Fruit fly (Drosophila melanogaster) whole organism, embryonic: ENCODE results near the gene CG17028.

ENCODE experiments used
- Abd-B ChIP-seq: fragments of 200-800 bp; sonication (Bioruptor generic); optimal IDR thresholded peaks from 2 replicates; lab custom pipeline; 2018; ENCODE audit warnings: missing biosample characterization, mild to moderate bottlenecking, missing genetic modification characterization, moderate library complexity
- CG10959 ChIP-seq: fragments of 200-800 bp; sonication (Bioruptor generic); IDR thresholded peaks from 2 replicates; pipeline ENCODE4 v1.3.6; 2022; ENCODE audit warnings: missing biosample characterization, missing genetic modification characterization
- CG12071 ChIP-seq: fragments of 200-800 bp; sonication (Bioruptor generic); optimal IDR thresholded peaks from 3 replicates; lab custom pipeline; 2018; ENCODE audit warnings: missing biosample characterization, mild to moderate bottlenecking, missing genetic modification characterization
- CG13287 ChIP-seq: fragments of 200-800 bp; sonication (Bioruptor generic); IDR thresholded peaks from 2 replicates; pipeline ENCODE4 v1.3.6; 2022; ENCODE audit warnings: missing biosample characterization, missing genetic modification characterization; ENCODE audit not compliant: partially characterized antibody
- CG15073 ChIP-seq: fragments of 200-800 bp; sonication (Bioruptor generic); optimal IDR thresholded peaks from 2 replicates; lab custom pipeline; 2016; ENCODE audit warnings: missing biosample characterization, missing genetic modification characterization
- CG15269 ChIP-seq: fragments of 200-800 bp; sonication (Bioruptor generic); optimal IDR thresholded peaks from 2 replicates; lab custom pipeline; 2018; ENCODE audit warnings: missing biosample characterization, mild to moderate bottlenecking, missing genetic modification characterization, moderate library complexity
- CG15601 ChIP-seq: fragments of 200-800 bp; sonication (Bioruptor generic); optimal IDR thresholded peaks from 3 replicates; lab custom pipeline; 2019; ENCODE audit warnings: missing biosample characterization, mild to moderate bottlenecking, missing genetic modification characterization, moderate library complexity
- CG1832 ChIP-seq: fragments of 200-800 bp; sonication (Bioruptor generic); optimal IDR thresholded peaks from 2 replicates; lab custom pipeline; 2017; ENCODE audit warnings: missing biosample characterization, mild to moderate bottlenecking, missing genetic modification characterization, inconsistent platforms
- CG18599 ChIP-seq: fragments of 200-800 bp; sonication (Bioruptor generic); optimal IDR thresholded peaks from 3 replicates; lab custom pipeline; 2017; ENCODE audit warnings: missing biosample characterization, missing genetic modification characterization, mild to moderate bottlenecking, moderate library complexity, missing genetic modification reagents
- CG2129 ChIP-seq: fragments of 200-800 bp; sonication (Bioruptor generic); IDR thresholded peaks from 2 replicates; pipeline ENCODE4 v1.3.6; 2022; ENCODE audit warnings: missing biosample characterization, missing genetic modification characterization; ENCODE audit not compliant: partially characterized antibody
- CG2202 ChIP-seq: fragments of 200-800 bp; sonication (Bioruptor generic); optimal IDR thresholded peaks from 2 replicates; lab custom pipeline; 2018; ENCODE audit warnings: missing biosample characterization, mild to moderate bottlenecking, missing genetic modification characterization
- CG30020 ChIP-seq: fragments of 200-800 bp; optimal IDR thresholded peaks from 2 replicates; lab custom pipeline; 2019; ENCODE audit warnings: missing biosample characterization, mild to moderate bottlenecking, missing genetic modification characterization, moderate library complexity
- CG31388 ChIP-seq: fragments of 200-800 bp; sonication (Bioruptor generic); optimal IDR thresholded peaks from 2 replicates; lab custom pipeline; 2016; ENCODE audit warnings: missing biosample characterization, missing genetic modification characterization
- CG3838 ChIP-seq: fragments of 200-800 bp; sonication (Bioruptor generic); optimal IDR thresholded peaks from 3 replicates; lab custom pipeline; 2016; ENCODE audit warnings: missing biosample characterization, missing genetic modification characterization
- CG4424 ChIP-seq: fragments of 200-800 bp; sonication (Bioruptor generic); optimal IDR thresholded peaks from 3 replicates; lab custom pipeline; 2016; ENCODE audit warnings: missing biosample characterization, missing genetic modification characterization
- CG6254 ChIP-seq: fragments of 200-800 bp; sonication (Bioruptor generic); optimal IDR thresholded peaks from 3 replicates; lab custom pipeline; 2017; ENCODE audit warnings: mild to moderate bottlenecking, missing biosample characterization, missing genetic modification reagents, missing genetic modification characterization
- CG6683 ChIP-seq: fragments of 200-800 bp; sonication (Bioruptor generic); optimal IDR thresholded peaks from 2 replicates; lab custom pipeline; 2017; ENCODE audit warnings: missing biosample characterization, mild to moderate bottlenecking, missing genetic modification characterization, missing genetic modification reagents
- CG7372 ChIP-seq: fragments of 200-800 bp; sonication (Bioruptor generic); IDR thresholded peaks from 2 replicates; pipeline ENCODE4 v1.3.6; 2022; ENCODE audit warnings: missing biosample characterization, missing genetic modification characterization
- CG9727 ChIP-seq: fragments of 200-800 bp; sonication (Bioruptor generic); optimal IDR thresholded peaks from 3 replicates; lab custom pipeline; 2017; ENCODE audit warnings: missing biosample characterization, mild to moderate bottlenecking, missing genetic modification characterization
- Camta ChIP-seq: fragments of 200-800 bp; sonication (Bioruptor generic); optimal IDR thresholded peaks from 2 replicates; lab custom pipeline; 2016; ENCODE audit warnings: missing biosample characterization, missing genetic modification characterization
- Deaf1 ChIP-seq: fragments of 200-800 bp; optimal IDR thresholded peaks from 3 replicates; lab custom pipeline; 2019; ENCODE audit warnings: missing biosample characterization, mild to moderate bottlenecking, missing genetic modification characterization, moderate library complexity
- Dek ChIP-seq: fragments of 200-800 bp; sonication (Bioruptor generic); optimal IDR thresholded peaks from 3 replicates; lab custom pipeline; 2019; ENCODE audit warnings: missing biosample characterization, mild to moderate bottlenecking, missing genetic modification characterization, moderate library complexity
- Dip2 ChIP-seq: fragments of 200-800 bp; sonication (Bioruptor generic); IDR thresholded peaks from 2 replicates; pipeline ENCODE4 v1.3.6; 2022; ENCODE audit warnings: missing biosample characterization, missing genetic modification characterization
- Doc3 ChIP-seq: fragments of 200-800 bp; sonication (Bioruptor generic); IDR thresholded peaks from 3 replicates; pipeline ENCODE4 v1.3.6; 2022; ENCODE audit warnings: missing biosample characterization, missing genetic modification characterization; ENCODE audit not compliant: partially characterized antibody
- E2f1 ChIP-seq: fragments of 200-800 bp; sonication (Bioruptor generic); IDR thresholded peaks from 2 replicates; pipeline ENCODE4 v1.3.6; 2022; ENCODE audit warnings: missing biosample characterization, missing genetic modification characterization
- Eip74EF ChIP-seq, 2 experiments: fragments of 200-800 bp in 1 of 2; fragments of >200 bp in 1 of 2; sonication (Bioruptor generic) in 1 of 2; optimal IDR thresholded peaks; 2 replicates each; lab custom pipeline; 2017 to 2019; ENCODE audit warnings: missing biosample characterization in 2 of 2, missing genetic modification characterization in 2 of 2, mild to moderate bottlenecking in 1 of 2, moderate library complexity in 1 of 2
- Ets65A ChIP-seq: fragments of 200-800 bp; sonication (Bioruptor generic); peaks from one replicate; lab custom pipeline; 2016; ENCODE audit warnings: missing biosample characterization, missing genetic modification characterization
- Fer1 ChIP-seq: fragments of 200-800 bp; sonication (Bioruptor generic); optimal IDR thresholded peaks from 2 replicates; lab custom pipeline; 2017; ENCODE audit warnings: missing biosample characterization, mild to moderate bottlenecking, missing genetic modification characterization
- Hr78 ChIP-seq, 2 experiments: fragments of 200-800 bp in 1 of 2; fragments of >200 bp in 1 of 2; sonication (Bioruptor generic) in 1 of 2; optimal IDR thresholded peaks; 2 replicates each; lab custom pipeline; 2017 to 2019; ENCODE audit warnings: missing biosample characterization in 2 of 2, missing genetic modification characterization in 2 of 2, mild to moderate bottlenecking in 1 of 2, moderate library complexity in 1 of 2
- Lpt ChIP-seq: fragments of >200 bp; optimal IDR thresholded peaks from 2 replicates; lab custom pipeline; 2018; ENCODE audit warnings: missing biosample characterization, missing genetic modification characterization
- MESR4 ChIP-seq: fragments of 200-800 bp; sonication (Bioruptor generic); optimal IDR thresholded peaks from 2 replicates; lab custom pipeline; 2018; ENCODE audit warnings: missing biosample characterization, mild to moderate bottlenecking, missing genetic modification characterization, moderate library complexity
- NK7.1 ChIP-seq: fragments of 200-800 bp; sonication (Bioruptor generic); optimal IDR thresholded peaks from 3 replicates; lab custom pipeline; 2016; ENCODE audit warnings: missing biosample characterization, missing genetic modification characterization
- NfI ChIP-seq: fragments of 200-800 bp; sonication (Bioruptor generic); optimal IDR thresholded peaks from 3 replicates; lab custom pipeline; 2018; ENCODE audit warnings: missing biosample characterization, mild to moderate bottlenecking, missing genetic modification characterization, moderate library complexity
- Oaz ChIP-seq: fragments of 200-800 bp; sonication (Bioruptor generic); IDR thresholded peaks from 2 replicates; pipeline ENCODE4 v1.3.6; 2022; ENCODE audit warnings: missing biosample characterization, missing genetic modification characterization
- Oli ChIP-seq: fragments of 200-800 bp; sonication (Bioruptor generic); optimal IDR thresholded peaks from 2 replicates; lab custom pipeline; 2018; ENCODE audit warnings: missing biosample characterization, mild to moderate bottlenecking, missing genetic modification characterization, moderate library complexity
- PHDP ChIP-seq: fragments of 200-800 bp; sonication (Bioruptor generic); optimal IDR thresholded peaks from 3 replicates; lab custom pipeline; 2018; ENCODE audit warnings: missing biosample characterization, mild to moderate bottlenecking, missing genetic modification characterization, moderate library complexity
- Ssrp ChIP-seq: fragments of 200-800 bp; sonication (Bioruptor generic); optimal IDR thresholded peaks from 2 replicates; lab custom pipeline; 2018; ENCODE audit warnings: missing biosample characterization, mild to moderate bottlenecking, missing genetic modification characterization, moderate library complexity
- Stat92E ChIP-seq, 3 experiments: fragments of >200 bp in 2 of 3; fragments of 200-800 bp in 1 of 3; sonication (Bioruptor generic) in 1 of 3; optimal IDR thresholded peaks; 2 replicates each; lab custom pipeline; 2017 to 2019; ENCODE audit warnings: missing biosample characterization in 3 of 3, missing genetic modification characterization in 3 of 3, mild to moderate bottlenecking in 1 of 3, moderate library complexity in 1 of 3
- ara ChIP-seq: fragments of 200-800 bp; sonication (Bioruptor generic); IDR thresholded peaks from 2 replicates; pipeline ENCODE4 v1.3.6; 2022; ENCODE audit warnings: missing biosample characterization, missing genetic modification characterization
- caup ChIP-seq: fragments of 200-800 bp; sonication (Bioruptor generic); optimal IDR thresholded peaks from 3 replicates; lab custom pipeline; 2017; ENCODE audit warnings: missing biosample characterization, mild to moderate bottlenecking, missing genetic modification characterization, moderate library complexity; ENCODE audit not compliant: severe bottlenecking
- chif ChIP-seq, 2 experiments: fragments of 200-800 bp; sonication (Bioruptor generic); optimal IDR thresholded peaks; 3 replicates each; lab custom pipeline; 2016; ENCODE audit warnings: missing biosample characterization in 2 of 2, missing genetic modification characterization in 2 of 2
- fru ChIP-seq: fragments of >200 bp; optimal IDR thresholded peaks from 2 replicates; lab custom pipeline; 2017
- gro ChIP-seq: fragments of 200-800 bp; sonication (Bioruptor generic); optimal IDR thresholded peaks from 2 replicates; lab custom pipeline; 2016; ENCODE audit warnings: missing biosample characterization, missing genetic modification characterization
- ind ChIP-seq: fragments of 200-800 bp; sonication (Bioruptor generic); optimal IDR thresholded peaks from 3 replicates; lab custom pipeline; 2016; ENCODE audit warnings: missing biosample characterization, missing genetic modification characterization
- odd ChIP-seq: fragments of 200-800 bp; sonication (Bioruptor generic); optimal IDR thresholded peaks from 2 replicates; lab custom pipeline; 2017; ENCODE audit warnings: missing biosample characterization, mild to moderate bottlenecking, missing genetic modification characterization
- slbo ChIP-seq: fragments of 200-800 bp; sonication (Bioruptor generic); IDR thresholded peaks from 2 replicates; pipeline ENCODE4 v1.3.6; 2022; ENCODE audit warnings: missing biosample characterization, missing genetic modification characterization
- sr ChIP-seq: fragments of 200-800 bp; sonication (Bioruptor generic); IDR thresholded peaks from 3 replicates; pipeline ENCODE4 v1.3.6; 2022; ENCODE audit warnings: missing biosample characterization, missing genetic modification characterization
- tio ChIP-seq: fragments of 200-800 bp; sonication (Bioruptor generic); optimal IDR thresholded peaks from 2 replicates; lab custom pipeline; 2017; ENCODE audit warnings: missing biosample characterization, missing genetic modification characterization, inconsistent platforms
- vfl ChIP-seq: fragments of 200-800 bp; sonication (Bioruptor generic); optimal IDR thresholded peaks from 2 replicates; lab custom pipeline; 2016; ENCODE audit warnings: missing biosample characterization, missing genetic modification characterization

The CG17028 gene

dm6 chr3L:15954784-15955427 is 23.4 kb upstream of the CG17028 start, which contains the start of the genes Pka-C3 and GXIVsPLA2 (continued):
- TF ChIP-seq CG4424 (peak; percentile 12), CG15269 (tag; lab: Kevin White, UChicago) (no peak), CG2202 (tag; lab: Kevin White, UChicago) (no peak), slbo (no peak), CG15601 (tag; lab: Kevin White, UChicago) (peak; percentile 46), CG18599 (GFP tag; lab: Kevin White, UChicago) (no peak), Dip2 (GFP tag; lab: Robert Waterston, UW) (peak; percentile 95), odd (GFP tag; lab: Kevin White, UChicago) (no peak), Fer1 (GFP tag; lab: Kevin White, UChicago) (peak; percentile 38), NfI (GFP tag; lab: Kevin White, UChicago) (no peak), CG6683 (GFP tag; lab: Kevin White, UChicago) (no peak), E2f1 (GFP tag; lab: Robert Waterston, UW) (no peak), NK7.1 (GFP tag; lab: Kevin White, UChicago) (no peak), Abd-B (GFP tag; lab: Kevin White, UChicago) (peak; percentile 7), MESR4 (GFP tag; lab: Kevin White, UChicago) (peak; percentile 72), CG9727 (GFP tag; lab: Kevin White, UChicago) (no peak), Dek (tag; lab: Kevin White, UChicago) (peak; percentile 25), CG31388 (GFP tag; lab: Kevin White, UChicago) (no peak), Camta (GFP tag; lab: Kevin White, UChicago) (no peak), vfl (GFP tag; lab: Kevin White, UChicago) (no peak), CG10959 (no peak), CG3838 (GFP tag; lab: Kevin White, UChicago) (no peak), CG12071 (GFP tag; lab: Kevin White, UChicago) (no peak), chif (GFP tag; optimal IDR thresholded peaks at IDR 0.05; lab: Kevin White, UChicago) (no peak), CG7372 (GFP tag; lab: Robert Waterston, UW) (no peak), CG6254 (peak; percentile 33), fru (lab: Kevin White, UChicago) (no peak), Oli (tag; lab: Kevin White, UChicago) (no peak), caup (GFP tag; lab: Kevin White, UChicago) (no peak), sr (GFP tag; lab: Robert Waterston, UW) (no peak), CG30020 (tag; lab: Kevin White, UChicago) (peak; percentile 36), CG1832 (no peak), CG2129 (GFP tag; lab: Robert Waterston, UW) (no peak), Oaz (no peak), Ets65A (GFP tag; lab: Kevin White, UChicago) (no peak), Eip74EF (GFP tag; optimal IDR thresholded peaks at IDR 0.05; lab: Kevin White, UChicago) (no peak), ind (GFP tag; lab: Kevin White, UChicago) (no peak), CG15073 (GFP tag; lab: Kevin White, UChicago) (no peak), Stat92E (GFP tag; optimal IDR thresholded peaks at IDR 0.05; lab: Kevin White, UChicago) (no peak), Doc3 (GFP tag; lab: Robert Waterston, UW) (no peak), PHDP (tag; lab: Kevin White, UChicago) (peak; percentile 14), Deaf1 (tag; lab: Kevin White, UChicago) (no peak), CG13287 (peak; percentile 37; the same call in 1 of the 2 replicates), Lpt (GFP tag; lab: Kevin White, UChicago) (no peak), Hr78 (GFP tag; optimal IDR thresholded peaks at IDR 0.05; lab: Kevin White, UChicago) (no peak), Ssrp (tag; lab: Kevin White, UChicago) (no peak), ara (GFP tag; lab: Robert Waterston, UW) (no peak), gro (GFP tag; lab: Kevin White, UChicago) (peak; percentile 10), tio (no peak)
